Worm (Caenorhabditis elegans) whole organism, L2 larva: ENCODE data around the gene sedl-1.

Experiments
- ZK546.5 ChIP-seq: sonication (generic microtip); optimal IDR thresholded peaks from 2 replicates; lab custom pipeline; 2017; ENCODE audit warnings: missing biosample characterization, missing genetic modification characterization
- nhr-237 ChIP-seq: fragments of 150-350 bp; optimal IDR thresholded peaks from 2 replicates; lab custom pipeline; 2014; ENCODE audit warnings: missing biosample characterization, missing genetic modification characterization
- nhr-6 ChIP-seq: fragments of 150-350 bp; optimal IDR thresholded peaks from 2 replicates; lab custom pipeline; 2014; ENCODE audit warnings: missing biosample characterization, missing genetic modification characterization

- no peak for TF ChIP-seq ZK546.5
- TF ChIP-seq nhr-237 (tag; lab: Kevin White, UChicago): no peak
- TF ChIP-seq nhr-6 (tag; lab: Kevin White, UChicago): no peak
Measured at ce11 chrX:1487096-1487495, 47.0 kb upstream of the sedl-1 start.
